Fruit fly (Drosophila melanogaster) whole organism: ENCODE data around the gene trv.

Experiments
- Dll ChIP-seq: fragments of >200 bp; optimal IDR thresholded peaks from 2 replicates; lab custom pipeline; 2017
- pan ChIP-seq: fragments of >200 bp; optimal IDR thresholded peaks from 2 replicates; lab custom pipeline; 2017
- psq ChIP-seq: fragments of >200 bp; optimal IDR thresholded peaks from 2 replicates; lab custom pipeline; 2017
- usp ChIP-seq: fragments of >200 bp; optimal IDR thresholded peaks from 2 replicates; lab custom pipeline; 2017; ENCODE audit warnings: missing biosample characterization, missing genetic modification characterization, mixed read lengths

dm6 chr3R:28118111-28118510 is 91.7 kb downstream of the trv start:
- TF ChIP-seq Dll (no peak), usp (GFP tag; lab: Kevin White, UChicago) (no peak), psq (lab: Kevin White, UChicago) (no peak), pan (lab: Kevin White, UChicago) (no peak)
